Worm (Caenorhabditis elegans): ENCODE results near the gene aptf-1.

aptf-1 gene

DNA sequence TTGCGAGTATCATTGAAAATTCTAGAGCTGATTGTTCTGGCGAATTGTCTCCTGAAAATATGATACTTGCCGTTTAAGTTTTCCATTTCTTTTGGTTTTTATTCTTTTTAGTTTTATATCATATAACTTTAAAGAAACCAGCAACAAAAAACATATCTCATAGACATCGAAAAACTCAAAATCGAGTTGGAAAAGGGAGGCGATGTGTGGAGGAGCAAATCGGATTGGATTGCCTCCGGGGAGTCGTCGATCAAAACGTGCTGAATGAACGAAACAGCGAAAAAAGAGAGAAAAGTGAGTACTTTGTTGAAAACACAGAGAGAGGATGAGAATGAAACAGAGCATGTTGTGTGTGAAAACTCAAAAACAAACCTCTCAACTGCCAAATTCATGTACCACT lies 42.4 kb downstream of the aptf-1 start:
- TF ChIP-seq nfya-1 (tag; optimal IDR thresholded peaks at IDR 0.05; ENCODE audit: insufficient read depth): peak; percentile 18
- no peak for TF ChIP-seq unc-39 (tag; optimal IDR thresholded peaks at IDR 0.05)

ce11 chrII:6498609-6499008 lies 43.8 kb downstream of the aptf-1 start:
- TF ChIP-seq nfya-1 (tag; optimal IDR thresholded peaks at IDR 0.05; ENCODE audit: insufficient read depth) (peak; percentile 20), ztf-11 (tag; optimal IDR thresholded peaks at IDR 0.05) (no peak), tbx-2 (tag; optimal IDR thresholded peaks at IDR 0.05) (no peak)

DNA sequence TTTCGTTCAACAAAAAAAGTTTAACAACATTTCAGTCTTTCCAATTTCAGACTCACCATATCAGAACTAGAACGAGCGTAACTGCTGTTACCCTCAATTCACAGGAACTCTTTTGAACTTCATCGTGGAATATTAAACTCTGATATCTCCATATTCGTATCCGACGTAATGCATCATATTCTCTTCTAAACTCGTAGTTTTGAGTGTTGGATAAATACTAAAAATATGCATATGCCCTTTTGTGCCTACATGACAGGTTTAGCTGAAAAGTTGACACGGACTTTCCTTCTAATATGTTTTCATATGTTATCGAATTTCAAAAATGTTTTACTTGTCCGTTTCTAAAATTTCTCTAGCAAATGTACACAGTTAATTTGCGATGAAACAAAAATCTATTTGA lies 44.3 kb downstream of the aptf-1 start, which contains the start of gene twk-49:
Gene twk-49 (minus strand): TSS at position 101 of the 400 bp plus-strand sequence.
- TF ChIP-seq fkh-2 (tag; optimal IDR thresholded peaks at IDR 0.05) (no peak), nhr-11 (tag; optimal IDR thresholded peaks at IDR 0.05) (no peak), nfya-1 (tag; optimal IDR thresholded peaks at IDR 0.05; ENCODE audit: insufficient read depth) (no peak), R02D3.7 (tag; optimal IDR thresholded peaks at IDR 0.05) (no peak), tbx-2 (tag; optimal IDR thresholded peaks at IDR 0.05) (no peak), elt-2 (tag; optimal IDR thresholded peaks at IDR 0.05) (no peak), nhr-28 (tag; optimal IDR thresholded peaks at IDR 0.05) (no peak), hmg-11 (tag; optimal IDR thresholded peaks at IDR 0.05) (no peak), nhr-76 (tag; optimal IDR thresholded peaks at IDR 0.05) (no peak), nhr-25 (tag; optimal IDR thresholded peaks at IDR 0.05) (no peak), eor-1 (tag; optimal IDR thresholded peaks at IDR 0.05) (no peak), sea-2 (GFP tag; optimal IDR thresholded peaks at IDR 0.05) (no peak), elt-1 (tag; optimal IDR thresholded peaks at IDR 0.05) (no peak), skn-1 (tag; optimal IDR thresholded peaks at IDR 0.05) (no peak), pha-4 (tag; optimal IDR thresholded peaks at IDR 0.05) (no peak), nhr-23 (tag; optimal IDR thresholded peaks at IDR 0.05) (no peak), unc-62 (GFP tag; optimal IDR thresholded peaks at IDR 0.05) (no peak), egl-27 (tag; optimal IDR thresholded peaks at IDR 0.05) (no peak), ceh-28 (tag; optimal IDR thresholded peaks at IDR 0.05) (no peak)

ce11 chrII:6500161-6500560 lies 45.4 kb downstream of the aptf-1 start, which contains the start of gene R05G9.5:
Gene R05G9.5 (minus strand): TSS chrII:6500261.
- TF ChIP-seq R02D3.7 (tag; optimal IDR thresholded peaks at IDR 0.05): no peak
- no peak for TF ChIP-seq sea-2 (GFP tag; optimal IDR thresholded peaks at IDR 0.05)
- TF ChIP-seq pha-4 (tag; optimal IDR thresholded peaks at IDR 0.05): no peak
- no peak for TF ChIP-seq mdl-1 (tag; optimal IDR thresholded peaks at IDR 0.05)
- TF ChIP-seq unc-62 (GFP tag; optimal IDR thresholded peaks at IDR 0.05): no peak
- TF ChIP-seq elt-1 (tag; optimal IDR thresholded peaks at IDR 0.05): no peak
- no peak for TF ChIP-seq nhr-77 (tag; optimal IDR thresholded peaks at IDR 0.05)
- TF ChIP-seq skn-1 (tag; optimal IDR thresholded peaks at IDR 0.05): no peak
- TF ChIP-seq nhr-237 (tag; optimal IDR thresholded peaks at IDR 0.05): no peak

ce11 chrII:6501420-6501819 lies 46.6 kb downstream of the aptf-1 start, which contains the start of gene R05G9.3:
Gene R05G9.3 (minus strand): TSS chrII:6501520.
- no peak for TF ChIP-seq eor-1 (tag; optimal IDR thresholded peaks at IDR 0.05)
- no peak for TF ChIP-seq nfya-1 (tag; optimal IDR thresholded peaks at IDR 0.05; ENCODE audit: insufficient read depth)
- no peak for TF ChIP-seq elt-2 (tag; optimal IDR thresholded peaks at IDR 0.05)
- TF ChIP-seq nhr-77 (tag; optimal IDR thresholded peaks at IDR 0.05): no peak

DNA sequence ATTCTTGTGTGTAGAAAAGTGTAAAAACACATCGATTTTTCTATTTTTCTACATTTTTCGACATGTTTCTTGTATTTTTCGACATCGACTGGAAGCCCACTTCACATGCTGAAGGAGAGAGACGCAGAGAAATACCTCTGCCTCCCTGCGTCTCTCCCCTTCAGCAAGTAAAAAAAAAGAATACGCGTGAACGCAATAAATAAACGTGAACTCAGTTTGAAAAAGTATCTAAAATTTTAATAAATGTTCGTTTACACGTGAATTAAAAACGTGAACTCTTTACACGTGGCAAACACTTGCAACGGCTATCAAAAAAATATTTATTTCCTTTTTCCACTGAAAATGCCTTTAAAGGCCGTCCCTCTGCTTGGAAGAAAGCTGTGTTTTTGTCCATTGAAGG lies 48.1 kb downstream of the aptf-1 start, which contains the start of gene R05G9.1:
Gene R05G9.1 (plus strand): TSS at position 343 of the 400 bp plus-strand sequence.
- TF ChIP-seq nhr-77 (tag; optimal IDR thresholded peaks at IDR 0.05): no peak
- TF ChIP-seq elt-3 (tag; optimal IDR thresholded peaks at IDR 0.05): no peak
- no peak for TF ChIP-seq ztf-11 (tag; optimal IDR thresholded peaks at IDR 0.05)
- TF ChIP-seq nhr-23 (tag; optimal IDR thresholded peaks at IDR 0.05): no peak
- no peak for TF ChIP-seq egl-27 (tag; optimal IDR thresholded peaks at IDR 0.05)
